Fruit fly (Drosophila melanogaster): ENCODE data around the gene tctn.

Gene tctn

DNA sequence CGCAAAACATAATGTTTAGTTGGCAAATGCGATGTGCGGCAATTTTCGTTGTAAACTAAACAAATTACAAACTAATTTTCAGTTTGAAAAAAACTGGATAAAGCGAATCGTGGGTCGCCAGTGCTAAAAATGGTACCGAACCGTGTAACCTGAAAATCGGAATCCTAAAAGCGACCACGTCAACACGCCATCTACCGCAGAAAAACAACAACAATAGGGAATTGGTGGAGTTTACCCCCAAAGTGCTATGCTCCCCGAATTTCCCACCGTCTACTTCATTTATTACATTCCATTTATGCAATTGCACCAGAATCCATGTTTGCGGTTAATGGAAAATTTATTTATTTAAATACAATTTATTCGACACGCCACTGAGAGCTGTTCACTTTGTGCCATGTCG, 42.5 kb upstream of the tctn start:
- peak; percentile 83 for TF ChIP-seq CTCF (GFP tag; optimal IDR thresholded peaks at IDR 0.05)
- no peak for TF ChIP-seq CG43689 (GFP tag; IDR thresholded peaks at IDR 0.05)

DNA sequence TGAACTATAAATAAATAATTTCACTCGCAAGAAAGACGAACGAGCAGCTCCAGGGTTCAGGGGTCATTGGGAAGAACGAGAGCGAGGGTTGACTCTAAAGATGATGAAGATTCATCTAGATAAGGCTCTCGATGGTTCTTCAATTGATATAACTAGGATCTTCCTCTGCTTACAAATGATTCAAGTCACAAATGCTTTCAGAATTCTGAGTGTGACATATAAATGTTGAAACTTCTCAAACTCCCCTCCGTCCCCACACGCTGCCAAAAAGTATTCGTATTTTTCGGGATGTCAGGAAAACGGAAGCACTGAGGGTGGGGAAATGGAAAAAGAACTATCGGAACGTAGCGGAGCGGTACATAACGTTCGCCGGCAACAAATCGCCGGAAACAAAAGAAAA, 40.7 kb upstream of the tctn start:
- peak; percentile 2 for TF ChIP-seq CG7839 (tag; optimal IDR thresholded peaks at IDR 0.05)
- peak; percentile 30 for TF ChIP-seq CG11504 (tag; optimal IDR thresholded peaks at IDR 0.05)
- TF ChIP-seq esg (GFP tag; conservative IDR thresholded peaks at IDR 0.05), result 0 out of 2 replicates have a peak, but pooled peaks have one; percentile 21
- TF ChIP-seq row (GFP tag; IDR thresholded peaks at IDR 0.05), result peak; percentile 46; the same call in 2 of the 3 replicates
- TF ChIP-seq CG18476 (GFP tag; optimal IDR thresholded peaks at IDR 0.05), result peak; percentile 62
- TF ChIP-seq gt (GFP tag; IDR thresholded peaks at IDR 0.05), result no peak
- no peak for TF ChIP-seq GATAe (GFP tag; conservative IDR thresholded peaks at IDR 0.05)
- peak; percentile 8 for TF ChIP-seq grau (tag; optimal IDR thresholded peaks at IDR 0.05)
- TF ChIP-seq CG2678 (tag; optimal IDR thresholded peaks at IDR 0.05), result peak; percentile 6
- peak; percentile 30; the same call in 1 of the 2 replicates for TF ChIP-seq ranshi (GFP tag; IDR thresholded peaks at IDR 0.05)
- TF ChIP-seq hkb (optimal IDR thresholded peaks at IDR 0.05), result peak; percentile 58
- no peak for TF ChIP-seq hkb (GFP tag; IDR thresholded peaks at IDR 0.05)
- 0 out of 2 replicates have a peak, but pooled peaks have one; percentile 9 for TF ChIP-seq CG32772 (GFP tag; IDR thresholded peaks at IDR 0.05)
- peak; percentile 7 for TF ChIP-seq Chrac-16 (GFP tag; optimal IDR thresholded peaks at IDR 0.05)
- 0 out of 3 replicates have a peak, but pooled peaks have one; percentile 12 for TF ChIP-seq CG17361 (GFP tag; IDR thresholded peaks at IDR 0.05)
- TF ChIP-seq sob (GFP tag; IDR thresholded peaks at IDR 0.05), result 0 out of 2 replicates have a peak, but pooled peaks have one; percentile 10
- no peak for TF ChIP-seq CG10366 (GFP tag; IDR thresholded peaks at IDR 0.05)
- no peak for TF ChIP-seq CG10543 (GFP tag; optimal IDR thresholded peaks at IDR 0.05)
- TF ChIP-seq CG4424 (GFP tag; optimal IDR thresholded peaks at IDR 0.05), result no peak
- peak; percentile 52; the same call in 1 of the 3 replicates for TF ChIP-seq zfh1 (GFP tag; IDR thresholded peaks at IDR 0.05)
- peak; percentile 72 for TF ChIP-seq Ets65A (GFP tag)
- TF ChIP-seq CG1603 (tag; optimal IDR thresholded peaks at IDR 0.05), result peak; percentile 15
- TF ChIP-seq al (GFP tag; IDR thresholded peaks at IDR 0.05), result no peak
- peak; percentile 43 for TF ChIP-seq sens (GFP tag)
- no peak for TF ChIP-seq CG8290 (GFP tag; optimal IDR thresholded peaks at IDR 0.05)
- peak in 1 of 2 experiments; percentile 18 for TF ChIP-seq CG8290 (tag; optimal IDR thresholded peaks at IDR 0.05)
- TF ChIP-seq phol (tag; optimal IDR thresholded peaks at IDR 0.05), result peak; percentile 1
- TF ChIP-seq CG2120 (GFP tag; optimal IDR thresholded peaks at IDR 0.05), result peak; percentile 9

DNA sequence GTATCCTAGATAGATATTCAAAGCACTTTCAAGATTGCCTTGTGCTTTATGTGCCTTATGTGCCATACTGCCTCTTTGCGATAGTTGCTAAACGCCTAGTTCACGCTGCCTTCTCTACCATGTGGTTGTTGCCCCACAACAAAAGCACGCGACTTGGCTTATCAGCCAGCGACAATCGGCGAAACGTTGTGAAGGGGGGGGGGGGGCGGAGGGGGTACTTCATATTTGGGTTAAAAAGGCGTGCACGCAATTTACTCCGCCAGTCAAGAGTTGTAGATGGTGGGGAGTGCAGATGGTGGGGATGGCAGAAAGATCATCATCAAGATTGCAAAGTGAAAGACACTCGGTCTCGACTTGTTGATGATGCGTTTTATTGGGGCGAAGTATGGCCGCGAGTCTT, 38.7 kb upstream of the tctn start:
- TF ChIP-seq BEAF-32 (GFP tag; optimal IDR thresholded peaks at IDR 0.05) (peak; percentile 29), CG31365 (tag; optimal IDR thresholded peaks at IDR 0.05) (no peak), nau (GFP tag; optimal IDR thresholded peaks at IDR 0.05) (no peak), cwo (GFP tag; optimal IDR thresholded peaks at IDR 0.05) (peak; percentile 74), CG10959 (GFP tag; IDR thresholded peaks at IDR 0.05) (no peak), crol (GFP tag; IDR thresholded peaks at IDR 0.05) (peak; percentile 66; the same call in 1 of the 2 replicates), grn (GFP tag; optimal IDR thresholded peaks at IDR 0.05) (peak; percentile 16), sr (GFP tag; IDR thresholded peaks at IDR 0.05) (no peak), amos (GFP tag; IDR thresholded peaks at IDR 0.05; ENCODE audit: partially characterized antibody) (no peak), danr (GFP tag; IDR thresholded peaks at IDR 0.05) (no peak), Hr39 (optimal IDR thresholded peaks at IDR 0.05) (peak; percentile 80), CG9215 (GFP tag; IDR thresholded peaks at IDR 0.05) (no peak)

Measured in whole organism, embryonic.